Fruit fly (Drosophila melanogaster) whole organism, embryonic: ENCODE data around the gene Mgat3.

Source experiments
- Awh ChIP-seq: fragments of 200-800 bp; sonication (Bioruptor generic); IDR thresholded peaks from 2 replicates; pipeline ENCODE4, ENCODE4 v1.3.6; 2022; ENCODE audit warnings: missing biosample characterization, missing genetic modification characterization
- CG18262 ChIP-seq: fragments of 200-800 bp; optimal IDR thresholded peaks from 3 replicates; lab custom pipeline; 2019; ENCODE audit warnings: missing biosample characterization, mild to moderate bottlenecking, missing genetic modification characterization, moderate library complexity
- CG2116 ChIP-seq: fragments of 200-800 bp; sonication (Bioruptor generic); optimal IDR thresholded peaks from 3 replicates; lab custom pipeline; 2018; ENCODE audit warnings: missing biosample characterization, mild to moderate bottlenecking, missing genetic modification characterization
- CG31224 ChIP-seq: fragments of 200-800 bp; sonication (Bioruptor generic); IDR thresholded peaks from 2 replicates; pipeline ENCODE4 v1.3.6; 2022; ENCODE audit warnings: missing biosample characterization, missing genetic modification characterization
- CG34376 ChIP-seq: fragments of 200-800 bp; sonication (Bioruptor generic); optimal IDR thresholded peaks from 2 replicates; lab custom pipeline; 2018; ENCODE audit warnings: missing biosample characterization, mild to moderate bottlenecking, missing genetic modification characterization
- CG4617 ChIP-seq: fragments of 200-800 bp; sonication (Bioruptor generic); optimal IDR thresholded peaks from 3 replicates; lab custom pipeline; 2016; ENCODE audit warnings: missing biosample characterization, missing genetic modification characterization, borderline replicate concordance
- CG6175 ChIP-seq: fragments of 200-800 bp; sonication (Bioruptor generic); IDR thresholded peaks from 3 replicates; pipeline ENCODE4 v1.3.6; 2022; ENCODE audit warnings: missing biosample characterization, missing genetic modification characterization
- CG8089 ChIP-seq: fragments of 200-800 bp; sonication (Bioruptor generic); optimal IDR thresholded peaks from 3 replicates; lab custom pipeline; 2016; ENCODE audit warnings: missing biosample characterization, missing genetic modification characterization
- CG9215 ChIP-seq: fragments of 200-800 bp; sonication (Bioruptor generic); IDR thresholded peaks from 2 replicates; pipeline ENCODE4 v1.3.6; 2022; ENCODE audit warnings: missing biosample characterization, missing genetic modification characterization
- Dbx ChIP-seq: fragments of 200-800 bp; sonication (Bioruptor generic); IDR thresholded peaks from 3 replicates; pipeline ENCODE4 v1.3.6; 2022; ENCODE audit warnings: missing biosample characterization, missing genetic modification characterization
- ERR ChIP-seq: fragments of 200-800 bp; sonication (Bioruptor generic); optimal IDR thresholded peaks from 2 replicates; lab custom pipeline; 2016; ENCODE audit warnings: missing biosample characterization, missing genetic modification characterization
- Ets65A ChIP-seq: fragments of 200-800 bp; sonication (Bioruptor generic); peaks from one replicate; lab custom pipeline; 2016; ENCODE audit warnings: missing biosample characterization, missing genetic modification characterization
- Hr78 ChIP-seq, 2 experiments: fragments of 200-800 bp in 1 of 2; fragments of >200 bp in 1 of 2; sonication (Bioruptor generic) in 1 of 2; optimal IDR thresholded peaks; 2 replicates each; lab custom pipeline; 2017 to 2019; ENCODE audit warnings: missing biosample characterization in 2 of 2, missing genetic modification characterization in 2 of 2, mild to moderate bottlenecking in 1 of 2, moderate library complexity in 1 of 2
- Lim3 ChIP-seq: fragments of 200-800 bp; sonication (Bioruptor generic); IDR thresholded peaks from 2 replicates; pipeline ENCODE4 v1.3.6; 2022; ENCODE audit warnings: missing biosample characterization, missing genetic modification characterization
- Med ChIP-seq: fragments of 200-800 bp; sonication (Bioruptor generic); peaks from one replicate; lab custom pipeline; 2016; ENCODE audit warnings: missing biosample characterization, missing genetic modification characterization, mild to moderate bottlenecking, inconsistent platforms, moderate library complexity
- Pdp1 ChIP-seq, 2 experiments: fragments of 200-800 bp; sonication (Bioruptor generic); optimal IDR thresholded peaks; 3 replicates each; lab custom pipeline; 2016; ENCODE audit warnings: missing biosample characterization in 2 of 2, missing genetic modification characterization in 2 of 2, mild to moderate bottlenecking in 1 of 2, moderate library complexity in 1 of 2
- Ptx1 ChIP-seq: fragments of 200-800 bp; sonication (Bioruptor generic); IDR thresholded peaks from 2 replicates; pipeline ENCODE4 v1.3.6; 2022; ENCODE audit warnings: missing biosample characterization, missing genetic modification characterization
- chinmo ChIP-seq: fragments of 200-800 bp; sonication (Bioruptor generic); IDR thresholded peaks from 4 replicates; pipeline ENCODE4 v1.3.6; 2022; ENCODE audit warnings: missing biosample characterization, missing genetic modification characterization; ENCODE audit not compliant: partially characterized antibody
- crol ChIP-seq: fragments of 200-800 bp; sonication (Bioruptor generic); IDR thresholded peaks from 2 replicates; pipeline ENCODE4 v1.3.6; 2022; ENCODE audit warnings: missing biosample characterization, missing genetic modification characterization
- cwo ChIP-seq: fragments of 200-800 bp; sonication (Bioruptor generic); optimal IDR thresholded peaks from 3 replicates; lab custom pipeline; 2017; ENCODE audit warnings: missing biosample characterization, missing genetic modification characterization, mild to moderate bottlenecking, moderate library complexity, missing genetic modification reagents
- dysf ChIP-seq: fragments of 200-800 bp; sonication (Bioruptor generic); IDR thresholded peaks from 3 replicates; pipeline ENCODE4 v1.3.6; 2022; ENCODE audit warnings: missing biosample characterization, missing genetic modification characterization
- eyg ChIP-seq: fragments of 200-800 bp; sonication (Bioruptor generic); optimal IDR thresholded peaks from 3 replicates; lab custom pipeline; 2016; ENCODE audit warnings: missing biosample characterization, missing genetic modification characterization
- lab ChIP-seq: fragments of 200-800 bp; sonication (Bioruptor generic); optimal IDR thresholded peaks from 3 replicates; lab custom pipeline; 2017; ENCODE audit warnings: missing biosample characterization, missing genetic modification characterization, mild to moderate bottlenecking, moderate library complexity, missing genetic modification reagents
- nerfin-1 ChIP-seq: fragments of 200-800 bp; sonication (Bioruptor generic); optimal IDR thresholded peaks from 3 replicates; lab custom pipeline; 2019; ENCODE audit warnings: missing biosample characterization, mild to moderate bottlenecking, missing genetic modification characterization, moderate library complexity
- onecut ChIP-seq: fragments of 200-800 bp; sonication (Bioruptor generic); IDR thresholded peaks from 2 replicates; pipeline ENCODE4 v1.3.6; 2022; ENCODE audit warnings: missing biosample characterization, missing genetic modification characterization
- sug ChIP-seq: fragments of 200-800 bp; optimal IDR thresholded peaks from 2 replicates; lab custom pipeline; 2019; ENCODE audit warnings: missing biosample characterization, mild to moderate bottlenecking, missing genetic modification characterization, moderate library complexity

Mgat3 gene

DNA sequence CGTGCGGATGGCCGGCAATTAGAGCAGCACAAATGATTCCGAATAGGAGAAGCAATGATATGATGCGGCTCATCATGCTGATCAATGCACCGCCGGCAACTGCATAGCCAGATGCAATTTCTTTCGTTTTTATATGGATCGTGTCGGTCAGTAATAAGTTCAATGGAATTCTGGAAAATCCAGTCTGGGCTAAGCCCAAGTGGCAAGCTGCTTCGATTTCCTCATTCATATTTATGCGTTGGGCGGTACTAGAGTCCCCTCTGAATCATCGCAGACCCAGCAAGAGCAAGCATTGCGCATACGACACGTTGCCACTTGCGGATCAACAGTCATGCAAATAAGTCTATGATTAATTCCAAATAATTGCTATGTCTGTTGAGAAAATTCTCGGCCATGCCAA lies 38.9 kb downstream of the Mgat3 start, which contains the start of gene CG16978:
TSS of gene CG16978 (minus strand) at position 101 of the 400 bp plus-strand sequence.
- TF ChIP-seq CG2116 (GFP tag; lab: Kevin White, UChicago): no peak
- no peak for TF ChIP-seq CG4617 (GFP tag; lab: Kevin White, UChicago)
- no peak for TF ChIP-seq Lim3 (GFP tag; lab: Robert Waterston, UW)

DNA sequence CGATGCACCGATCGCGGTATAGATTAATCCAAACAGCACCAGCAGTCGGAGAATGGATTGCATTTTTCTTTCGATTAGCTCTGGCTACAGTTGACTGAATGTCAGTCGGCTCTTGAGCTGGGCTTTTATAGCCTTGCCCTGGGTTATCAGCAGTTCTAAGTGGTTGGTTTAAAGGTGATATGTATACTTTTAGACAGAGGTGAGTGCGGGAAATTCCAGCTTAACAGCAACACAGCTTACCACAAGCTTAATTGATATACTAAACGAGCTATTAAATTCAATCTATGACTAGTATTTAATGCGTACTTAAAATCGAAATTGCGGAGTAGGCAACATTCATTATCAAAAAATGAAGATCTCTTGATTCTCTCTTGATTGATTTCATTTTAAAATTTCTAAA lies 39.6 kb downstream of the Mgat3 start, which contains the start of gene CG9928:
TSS of gene CG9928 (minus strand) at position 101 of the 400 bp plus-strand sequence.
- TF ChIP-seq Ets65A (GFP tag; lab: Kevin White, UChicago): peak; percentile 16
- no peak for TF ChIP-seq Lim3 (GFP tag; lab: Robert Waterston, UW)

DNA sequence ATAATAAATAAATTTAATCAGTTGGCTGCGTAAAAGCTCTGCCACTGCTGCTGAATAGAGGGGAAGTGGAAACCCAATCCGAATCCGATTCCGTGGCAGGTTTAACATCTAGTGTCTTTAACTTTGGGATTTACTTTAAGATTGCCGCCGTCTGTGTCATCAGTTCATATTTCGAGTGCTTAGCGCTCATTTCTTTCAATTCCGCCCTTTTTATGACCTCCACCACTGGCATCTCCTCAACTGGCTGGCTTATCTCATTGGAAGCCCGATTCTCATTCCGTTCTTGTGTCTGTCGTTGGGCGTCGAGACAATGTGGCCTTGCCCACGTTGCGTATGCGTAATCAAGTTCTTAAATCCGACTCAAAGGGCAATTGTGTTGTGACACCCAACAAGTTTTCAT lies 41.5 kb downstream of the Mgat3 start:
- TF ChIP-seq Med (peak; percentile 61), sug (tag; lab: Kevin White, UChicago) (peak; percentile 36), Hr78 (GFP tag; optimal IDR thresholded peaks at IDR 0.05; lab: Kevin White, UChicago) (peak in 1 of 2 experiments; percentile 12), nerfin-1 (tag; lab: Kevin White, UChicago) (no peak), CG8089 (GFP tag; lab: Kevin White, UChicago) (no peak), CG18262 (tag; lab: Kevin White, UChicago) (no peak), lab (GFP tag; lab: Kevin White, UChicago) (peak; percentile 22), Pdp1 (GFP tag; optimal IDR thresholded peaks at IDR 0.05; lab: Kevin White, UChicago) (peak in 1 of 2 experiments; percentile 69), onecut (no peak), CG6175 (0 out of 3 replicates have a peak, but pooled peaks have one; percentile 22), CG34376 (GFP tag; lab: Kevin White, UChicago) (peak; percentile 67), ERR (GFP tag; lab: Kevin White, UChicago) (peak; percentile 7), dysf (0 out of 3 replicates have a peak, but pooled peaks have one; percentile 13)
- TF ChIP-seq, all 482 proteins: peak for 9

DNA sequence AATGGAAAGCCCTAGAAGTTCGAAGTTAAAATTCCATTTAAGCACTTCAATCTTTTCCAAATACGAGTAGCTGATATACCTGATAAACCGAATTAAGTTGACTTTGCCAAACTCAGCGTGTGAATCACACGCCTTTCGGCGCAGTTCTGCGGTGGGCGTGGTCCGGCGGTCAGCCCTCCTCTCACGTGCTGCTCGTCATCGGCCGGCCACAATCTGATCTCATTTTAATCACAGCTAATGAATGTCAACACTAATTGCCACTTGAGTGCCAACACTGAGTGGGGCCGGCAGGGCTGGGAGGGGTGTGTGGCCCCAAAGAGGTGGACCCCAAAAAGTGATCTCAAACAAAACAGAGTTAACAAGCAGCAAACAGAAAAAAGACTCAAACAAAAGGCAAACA lies 46.5 kb downstream of the Mgat3 start:
- TF ChIP-seq eyg (GFP tag; lab: Kevin White, UChicago): no peak
- 0 out of 2 replicates have a peak, but pooled peaks have one; percentile 27 for TF ChIP-seq crol (GFP tag; lab: Robert Waterston, UW)
- TF ChIP-seq Awh: 0 out of 2 replicates have a peak, but pooled peaks have one; percentile 11
- 0 out of 3 replicates have a peak, but pooled peaks have one; percentile 28 for TF ChIP-seq Dbx
- TF ChIP-seq CG31224: no peak
- TF ChIP-seq chinmo (GFP tag; lab: Robert Waterston, UW): 0 out of 4 replicates have a peak, but pooled peaks have one; percentile 48
- no peak for TF ChIP-seq CG9215
- TF ChIP-seq Ptx1 (GFP tag; lab: Robert Waterston, UW): 0 out of 2 replicates have a peak, but pooled peaks have one; percentile 9
- peak; percentile 51 for TF ChIP-seq cwo (GFP tag; lab: Kevin White, UChicago)
